Worm (Caenorhabditis elegans) whole organism, L1 larva: Measurements from ENCODE around the gene F39F10.5.

Source experiments
- C04F5.9 ChIP-seq: sonication (generic microtip); optimal IDR thresholded peaks from 2 replicates; lab custom pipeline; 2016; ENCODE audit warnings: missing genetic modification characterization, missing compliant biosample characterization
- Y116A8C.19 ChIP-seq: sonication (generic microtip); optimal IDR thresholded peaks from 2 replicates; lab custom pipeline; 2016; ENCODE audit warnings: missing compliant biosample characterization, missing genetic modification characterization, borderline replicate concordance
- aly-2 ChIP-seq: fragments of 150-350 bp; optimal IDR thresholded peaks from 2 replicates; lab custom pipeline; 2014; ENCODE audit warnings: missing biosample characterization, missing genetic modification characterization
- ceh-82 ChIP-seq, 3 experiments: fragments of 150-350 bp in 1 of 3; sonication (generic microtip) in 2 of 3; optimal IDR thresholded peaks; 2 replicates each; lab custom pipeline; 2014 to 2017; ENCODE audit warnings: missing biosample characterization in 3 of 3, missing genetic modification characterization in 3 of 3
- ceh-88 ChIP-seq: fragments of 200-800 bp; sonication (Bioruptor generic); IDR thresholded peaks from 2 replicates; pipeline ENCODE4 v1.3.6; 2022; ENCODE audit warnings: missing genetic modification characterization, missing compliant biosample characterization
- dpl-1 ChIP-seq, 3 experiments: fragments of 150-350 bp in 2 of 3; sonication (generic microtip) in 1 of 3; optimal IDR thresholded peaks; 2 replicates each; lab custom pipeline; 2014 to 2017; ENCODE audit warnings: missing biosample characterization in 3 of 3, missing genetic modification characterization in 3 of 3, missing genetic modification reagents in 3 of 3
- dsc-1 ChIP-seq: sonication (generic microtip); optimal IDR thresholded peaks from 2 replicates; lab custom pipeline; 2016; ENCODE audit warnings: mild to moderate bottlenecking, missing genetic modification characterization, missing compliant biosample characterization
- efl-1 ChIP-seq, 4 experiments: fragments of 150-350 bp; optimal IDR thresholded peaks in 3 of 4; peaks in 1 of 4; 1 replicate in 1 of 4; 2 replicates in 3 of 4; lab custom pipeline; 2014; ENCODE audit warnings: missing biosample characterization in 2 of 4, missing genetic modification characterization in 2 of 4, missing genetic modification reagents in 2 of 4
- efl-3 ChIP-seq: fragments of 200-800 bp; sonication (Bioruptor generic); optimal IDR thresholded peaks from 2 replicates; lab custom pipeline; 2018; ENCODE audit warnings: mild to moderate bottlenecking, missing genetic modification characterization, missing compliant biosample characterization
- egl-13 ChIP-seq: sonication (generic microtip); optimal IDR thresholded peaks from 2 replicates; lab custom pipeline; 2016; ENCODE audit warnings: missing genotype, missing genetic modification reagents, missing genetic modification characterization, missing compliant biosample characterization
- elt-3 ChIP-seq, 6 experiments: fragments of 150-350 bp in 1 of 6; sonication (generic microtip); optimal IDR thresholded peaks; 2 replicates each; lab custom pipeline; 2017 to 2018; ENCODE audit warnings: missing biosample characterization in 6 of 6, missing genetic modification characterization in 6 of 6, inconsistent platforms in 1 of 6
- ets-5 ChIP-seq: fragments of 200-800 bp; sonication (Bioruptor generic); IDR thresholded peaks from 2 replicates; pipeline ENCODE4 v1.3.6; 2022; ENCODE audit warnings: missing genetic modification characterization, missing compliant biosample characterization
- fkh-10 ChIP-seq: sonication (generic microtip); optimal IDR thresholded peaks from 2 replicates; lab custom pipeline; 2017; ENCODE audit warnings: missing biosample characterization, missing genetic modification reagents, missing genetic modification characterization
- fos-1 ChIP-seq: fragments of 150-350 bp; optimal IDR thresholded peaks from 2 replicates; lab custom pipeline; 2014; ENCODE audit warnings: missing biosample characterization, missing genetic modification characterization
- hpl-2 ChIP-seq: fragments of 150-350 bp; optimal IDR thresholded peaks from 2 replicates; lab custom pipeline; 2014; ENCODE audit warnings: missing biosample characterization, missing genetic modification reagents, missing genetic modification characterization
- irx-1 ChIP-seq: sonication (generic microtip); optimal IDR thresholded peaks from 2 replicates; lab custom pipeline; 2016; ENCODE audit warnings: missing genetic modification characterization, missing compliant biosample characterization
- jun-1 ChIP-seq: fragments of 150-350 bp; optimal IDR thresholded peaks from 2 replicates; lab custom pipeline; 2014; ENCODE audit warnings: missing biosample characterization, missing genetic modification reagents, missing genetic modification characterization
- lin-13 ChIP-seq: fragments of 150-350 bp; optimal IDR thresholded peaks from 2 replicates; lab custom pipeline; 2014; ENCODE audit warnings: missing biosample characterization, missing genetic modification reagents, missing genetic modification characterization
- lin-14 ChIP-seq: fragments of 200-800 bp; sonication (Bioruptor generic); optimal IDR thresholded peaks from 2 replicates; lab custom pipeline; 2018; ENCODE audit warnings: mild to moderate bottlenecking, missing genetic modification characterization, moderate library complexity, missing compliant biosample characterization
- lin-35 ChIP-seq, 2 experiments: fragments of 150-350 bp; optimal IDR thresholded peaks; 2 replicates each; lab custom pipeline; 2014; ENCODE audit warnings: missing biosample characterization in 2 of 2, missing genetic modification characterization in 2 of 2, missing genetic modification reagents in 2 of 2
- lsy-2 ChIP-seq, 2 experiments: fragments of 150-350 bp; optimal IDR thresholded peaks; 2 replicates each; lab custom pipeline; 2014; ENCODE audit warnings: missing biosample characterization in 2 of 2, missing genetic modification characterization in 2 of 2
- mab-9 ChIP-seq: fragments of 200-800 bp; sonication (Bioruptor generic); IDR thresholded peaks from 2 replicates; pipeline ENCODE4 v1.3.6; 2022; ENCODE audit warnings: missing genetic modification reagents, missing genetic modification characterization, missing compliant biosample characterization
- mdl-1 ChIP-seq, 2 experiments: fragments of 150-350 bp; optimal IDR thresholded peaks; 2 replicates each; lab custom pipeline; 2014 to 2017; ENCODE audit warnings: missing biosample characterization in 2 of 2, missing genetic modification characterization in 2 of 2, inconsistent platforms in 1 of 2
- mef-2 ChIP-seq: fragments of 150-350 bp; optimal IDR thresholded peaks from 2 replicates; lab custom pipeline; 2014; ENCODE audit warnings: missing biosample characterization, missing genetic modification characterization
- mep-1 ChIP-seq: fragments of 150-350 bp; optimal IDR thresholded peaks from 2 replicates; lab custom pipeline; 2014; ENCODE audit warnings: missing biosample characterization, missing genetic modification characterization
- nhr-12 ChIP-seq: sonication (generic microtip); optimal IDR thresholded peaks from 2 replicates; lab custom pipeline; 2017; ENCODE audit warnings: missing biosample characterization, missing genetic modification characterization
- nhr-19 ChIP-seq: fragments of 200-800 bp; sonication (Bioruptor generic); conservative IDR thresholded peaks from 2 replicates; pipeline ENCODE4 v1.3.6; 2022; ENCODE audit warnings: missing genetic modification characterization, missing compliant biosample characterization
- nhr-20 ChIP-seq: sonication (generic microtip); optimal IDR thresholded peaks from 2 replicates; lab custom pipeline; 2016; ENCODE audit warnings: mild to moderate bottlenecking, missing genetic modification characterization, missing compliant biosample characterization
- nhr-28 ChIP-seq: fragments of 150-350 bp; optimal IDR thresholded peaks from 2 replicates; lab custom pipeline; 2014; ENCODE audit warnings: missing biosample characterization, missing genetic modification characterization
- nhr-47 ChIP-seq: sonication (generic microtip); optimal IDR thresholded peaks from 2 replicates; lab custom pipeline; 2016; ENCODE audit warnings: mild to moderate bottlenecking, missing genetic modification characterization, moderate library complexity, missing compliant biosample characterization
- nhr-71 ChIP-seq: sonication (generic microtip); optimal IDR thresholded peaks from 2 replicates; lab custom pipeline; 2016; ENCODE audit warnings: mild to moderate bottlenecking, missing genetic modification characterization, moderate library complexity, missing compliant biosample characterization
- nhr-77 ChIP-seq: fragments of 150-350 bp; optimal IDR thresholded peaks from 2 replicates; lab custom pipeline; 2014; ENCODE audit warnings: missing biosample characterization, missing genetic modification characterization
- nhr-85 ChIP-seq: sonication (generic microtip); peaks from one replicate; lab custom pipeline; 2016; ENCODE audit warnings: missing genetic modification characterization, inconsistent platforms, missing compliant biosample characterization
- nhr-90 ChIP-seq: sonication (generic microtip); optimal IDR thresholded peaks from 2 replicates; lab custom pipeline; 2016; ENCODE audit warnings: mild to moderate bottlenecking, missing genetic modification characterization, missing compliant biosample characterization; ENCODE audit not compliant: poor library complexity
- pag-3 ChIP-seq: sonication (generic microtip); optimal IDR thresholded peaks from 2 replicates; lab custom pipeline; 2017; ENCODE audit warnings: missing genetic modification characterization, mild to moderate bottlenecking, missing compliant biosample characterization, antibody characterized with exemption, borderline replicate concordance; ENCODE audit not compliant: insufficient read depth
- rnt-1 ChIP-seq: sonication (generic microtip); optimal IDR thresholded peaks from 2 replicates; lab custom pipeline; 2016; ENCODE audit warnings: mild to moderate bottlenecking, missing genetic modification characterization, moderate library complexity, missing compliant biosample characterization
- skn-1 ChIP-seq: fragments of 150-350 bp; optimal IDR thresholded peaks from 2 replicates; lab custom pipeline; 2014; ENCODE audit warnings: missing biosample characterization, missing genetic modification characterization
- snu-23 ChIP-seq: sonication (generic microtip); optimal IDR thresholded peaks from 2 replicates; lab custom pipeline; 2016; ENCODE audit warnings: missing genetic modification characterization, missing compliant biosample characterization
- sox-4 ChIP-seq: sonication (generic microtip); optimal IDR thresholded peaks from 2 replicates; lab custom pipeline; 2016; ENCODE audit warnings: missing genetic modification characterization, missing compliant biosample characterization
- sptf-1 ChIP-seq: fragments of 150-350 bp; optimal IDR thresholded peaks from 2 replicates; lab custom pipeline; 2014; ENCODE audit warnings: missing biosample characterization, missing genetic modification characterization
- swsn-7 ChIP-seq: sonication (generic microtip); optimal IDR thresholded peaks from 2 replicates; lab custom pipeline; 2016; ENCODE audit warnings: missing genetic modification characterization, missing compliant biosample characterization
- tlp-1 ChIP-seq: fragments of 150-350 bp; optimal IDR thresholded peaks from 2 replicates; lab custom pipeline; 2014; ENCODE audit warnings: missing biosample characterization, missing genetic modification characterization
- unc-30 ChIP-seq: sonication (generic microtip); optimal IDR thresholded peaks from 2 replicates; lab custom pipeline; 2017; ENCODE audit warnings: missing biosample characterization, missing genetic modification characterization
- unc-86 ChIP-seq: sonication (generic microtip); optimal IDR thresholded peaks from 2 replicates; lab custom pipeline; 2016; ENCODE audit warnings: missing genetic modification characterization, missing compliant biosample characterization
- xbp-1 ChIP-seq: sonication (generic microtip); optimal IDR thresholded peaks from 2 replicates; lab custom pipeline; 2016; ENCODE audit warnings: missing genetic modification characterization, missing compliant biosample characterization
- zag-1 ChIP-seq: fragments of 150-350 bp; optimal IDR thresholded peaks from 2 replicates; lab custom pipeline; 2014; ENCODE audit warnings: missing biosample characterization, missing genetic modification characterization
- zip-4 ChIP-seq: fragments of 200-800 bp; sonication (Bioruptor generic); optimal IDR thresholded peaks from 2 replicates; lab custom pipeline; 2018; ENCODE audit warnings: mild to moderate bottlenecking, missing genetic modification characterization, moderate library complexity, missing compliant biosample characterization
- ztf-11 ChIP-seq, 2 experiments: sonication (generic microtip); optimal IDR thresholded peaks; 2 replicates each; lab custom pipeline; 2016 to 2017; ENCODE audit warnings: missing genetic modification characterization in 2 of 2, missing biosample characterization in 1 of 2, missing compliant biosample characterization in 1 of 2

The F39F10.5 gene

DNA sequence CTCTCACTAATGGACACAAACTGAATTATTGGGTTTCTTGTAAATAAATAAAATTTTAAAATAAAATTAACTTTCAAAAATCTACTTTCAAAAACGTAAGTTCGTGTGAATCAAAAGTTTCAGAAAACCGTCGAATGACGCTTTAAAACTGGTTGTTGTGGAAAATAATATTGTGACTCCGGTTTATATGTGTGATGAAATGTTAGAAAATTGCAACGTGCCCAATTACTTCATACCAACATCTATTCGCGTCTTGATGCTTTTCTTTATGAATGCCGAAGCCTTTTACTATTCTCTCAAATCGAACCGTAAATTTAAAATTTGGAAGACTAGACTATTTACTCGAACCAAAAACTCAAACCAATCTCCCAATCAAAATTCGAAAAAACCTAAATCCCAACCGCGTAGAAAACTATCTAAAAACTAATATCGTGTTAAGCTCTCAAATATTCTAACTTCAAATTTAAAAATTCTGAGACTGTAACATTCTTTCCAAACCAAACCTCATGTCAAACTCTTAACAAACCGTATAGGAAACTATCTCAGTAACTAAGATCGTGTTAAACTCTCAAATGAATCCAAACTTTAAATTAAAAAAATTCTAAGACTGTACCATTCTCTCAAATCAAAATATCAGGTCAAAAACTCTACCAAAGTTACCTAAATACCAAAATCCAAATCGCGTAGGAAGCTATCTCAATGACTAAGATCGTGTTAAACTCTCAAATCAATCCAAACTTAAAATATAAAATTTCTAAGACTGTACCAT is 17.9 kb upstream of the F39F10.5 start (continued):
- TF ChIP-seq nhr-77 = peak; percentile 37
- TF ChIP-seq lin-35 (GFP tag; optimal IDR thresholded peaks at IDR 0.05; lab: Kevin White, UChicago) = peak in 1 of 2 experiments; percentile 45
- no peak for TF ChIP-seq sptf-1
- peak in 2 of 6 experiments; percentile 18 to 33 for TF ChIP-seq elt-3 (tag; optimal IDR thresholded peaks at IDR 0.05; lab: Kevin White, UChicago)
- TF ChIP-seq skn-1 (tag; lab: Kevin White, UChicago) = peak; percentile 37
- peak; percentile 69 for TF ChIP-seq nhr-19 (GFP tag; lab: Robert Waterston, UW)
- TF ChIP-seq nhr-71 = peak; percentile 77
- TF ChIP-seq swsn-7 (tag; lab: Kevin White, UChicago) = peak; percentile 28
- no peak for TF ChIP-seq nhr-28 (tag; lab: Kevin White, UChicago)
- TF ChIP-seq mep-1 (tag; lab: Kevin White, UChicago) = peak; percentile 46
- peak; percentile 47 for TF ChIP-seq nhr-47 (tag; lab: Kevin White, UChicago)
- peak in 1 of 3 experiments; percentile 27 for TF ChIP-seq ceh-82 (tag; optimal IDR thresholded peaks at IDR 0.05; lab: Kevin White, UChicago)
- TF ChIP-seq mdl-1 (tag; optimal IDR thresholded peaks at IDR 0.05; lab: Kevin White, UChicago) = peak in 1 of 2 experiments; percentile 5
- TF ChIP-seq ztf-11 (tag; optimal IDR thresholded peaks at IDR 0.05; lab: Kevin White, UChicago) = no peak
- TF ChIP-seq rnt-1 (tag; lab: Kevin White, UChicago) = peak; percentile 76
- TF ChIP-seq nhr-85 (tag; lab: Kevin White, UChicago) = peak; percentile 89
- no peak for TF ChIP-seq C04F5.9 (tag; lab: Kevin White, UChicago)
- peak; percentile 47 for TF ChIP-seq nhr-20 (tag; lab: Kevin White, UChicago)
- peak; percentile 13 for TF ChIP-seq sox-4 (tag; lab: Kevin White, UChicago)
- TF ChIP-seq, all 84 proteins: peak for 37

ce11 chrX:16930663-16931097 is 17.1 kb upstream of the F39F10.5 start:
- peak in 1 of 2 experiments; percentile 54 for TF ChIP-seq efl-1 (optimal IDR thresholded peaks at IDR 0.05; lab: Kevin White, UChicago)
- TF ChIP-seq efl-1 (GFP tag; optimal IDR thresholded peaks at IDR 0.05 in 1 of 2; lab: Kevin White, UChicago) = peak in 1 of 2 experiments; percentile 72
- no peak for TF ChIP-seq unc-30
- no peak; the same call in none of the 2 replicates for TF ChIP-seq mab-9 (GFP tag; lab: Robert Waterston, UW)
- TF ChIP-seq dsc-1 (tag; lab: Kevin White, UChicago) = no peak
- TF ChIP-seq nhr-77 = no peak
- TF ChIP-seq irx-1 (tag; lab: Kevin White, UChicago) = no peak
- no peak for TF ChIP-seq fos-1 (tag; lab: Kevin White, UChicago)
- TF ChIP-seq efl-3 (GFP tag; lab: Kevin White, UChicago) = no peak
- peak; percentile 6 for TF ChIP-seq egl-13
- TF ChIP-seq xbp-1 (tag; lab: Kevin White, UChicago) = no peak
- no peak for TF ChIP-seq snu-23 (GFP tag; lab: Kevin White, UChicago)
- peak; percentile 19 for TF ChIP-seq nhr-85 (tag; lab: Kevin White, UChicago)
- peak; percentile 28 for TF ChIP-seq hpl-2 (GFP tag; lab: Kevin White, UChicago)
- TF ChIP-seq lsy-2 (tag; optimal IDR thresholded peaks at IDR 0.05; lab: Kevin White, UChicago) = peak; percentile 7 to 39
- TF ChIP-seq nhr-90 = no peak
- no peak for TF ChIP-seq unc-86 (tag; lab: Kevin White, UChicago)
- TF ChIP-seq ceh-88 (GFP tag; lab: Robert Waterston, UW) = peak; percentile 15; the same call in 1 of the 2 replicates
- peak; percentile 79 for TF ChIP-seq jun-1 (tag; lab: Kevin White, UChicago)
- TF ChIP-seq sox-4 (tag; lab: Kevin White, UChicago) = no peak
- no peak for TF ChIP-seq mef-2 (tag; lab: Kevin White, UChicago)
- TF ChIP-seq Y116A8C.19 = no peak
- TF ChIP-seq pag-3 (tag; lab: Kevin White, UChicago) = peak; percentile 63
- no peak for TF ChIP-seq sptf-1
- TF ChIP-seq nhr-12 = no peak
- peak; percentile 94 for TF ChIP-seq zip-4 (GFP tag; lab: Kevin White, UChicago)
- peak in 1 of 2 experiments; percentile 62 for TF ChIP-seq mdl-1 (tag; optimal IDR thresholded peaks at IDR 0.05; lab: Kevin White, UChicago)
- peak; percentile 43 for TF ChIP-seq lin-14
- TF ChIP-seq zag-1 = no peak
- no peak for TF ChIP-seq lin-13 (GFP tag; lab: Kevin White, UChicago)
- no peak for TF ChIP-seq tlp-1 (tag; lab: Kevin White, UChicago)
- no peak for TF ChIP-seq ets-5 (GFP tag; lab: Robert Waterston, UW)
- no peak for TF ChIP-seq fkh-10 (GFP tag; lab: Kevin White, UChicago)
- peak in 2 of 3 experiments; percentile 2 to 25 for TF ChIP-seq dpl-1 (GFP tag; optimal IDR thresholded peaks at IDR 0.05; lab: Kevin White, UChicago)
- TF ChIP-seq aly-2 (tag; lab: Kevin White, UChicago) = peak; percentile 10
- peak; percentile 76 for TF ChIP-seq skn-1 (tag; lab: Kevin White, UChicago)
